Worm (Caenorhabditis elegans) whole organism, late embryonic: ENCODE data around the gene rabr-1.

Experiments used
- C08G9.2 ChIP-seq: sonication (generic microtip); optimal IDR thresholded peaks from 2 replicates; lab custom pipeline; 2016; ENCODE audit warnings: mild to moderate bottlenecking, missing genetic modification characterization, moderate library complexity, missing compliant biosample characterization
- F13H6.1 ChIP-seq: sonication (generic microtip); optimal IDR thresholded peaks from 2 replicates; lab custom pipeline; 2016; ENCODE audit warnings: missing genetic modification characterization, missing compliant biosample characterization
- K02D7.2 ChIP-seq: sonication (generic microtip); optimal IDR thresholded peaks from 2 replicates; lab custom pipeline; 2017; ENCODE audit warnings: mild to moderate bottlenecking, missing genetic modification characterization, missing compliant biosample characterization
- K09A11.1 ChIP-seq: sonication (generic microtip); optimal IDR thresholded peaks from 2 replicates; lab custom pipeline; 2017; ENCODE audit warnings: antibody characterized with exemption, mild to moderate bottlenecking, missing genetic modification characterization, missing compliant biosample characterization; ENCODE audit not compliant: insufficient read depth
- ahr-1 ChIP-seq: sonication (generic microtip); optimal IDR thresholded peaks from 2 replicates; lab custom pipeline; 2016; ENCODE audit warnings: missing genetic modification characterization, missing compliant biosample characterization
- ama-1 ChIP-seq: fragments of 150-350 bp; optimal IDR thresholded peaks from 2 replicates; lab custom pipeline; 2014
- ceh-14 ChIP-seq: sonication (generic microtip); optimal IDR thresholded peaks from 2 replicates; lab custom pipeline; 2016; ENCODE audit warnings: missing genotype, missing genetic modification characterization, missing compliant biosample characterization
- ceh-18 ChIP-seq: sonication (generic microtip); optimal IDR thresholded peaks from 2 replicates; lab custom pipeline; 2016; ENCODE audit warnings: missing genetic modification characterization, missing compliant biosample characterization
- ceh-22 ChIP-seq: sonication (generic microtip); optimal IDR thresholded peaks from 2 replicates; lab custom pipeline; 2017; ENCODE audit warnings: missing biosample characterization, missing genetic modification characterization
- ceh-24 ChIP-seq: sonication (generic microtip); optimal IDR thresholded peaks from 2 replicates; lab custom pipeline; 2016; ENCODE audit warnings: mild to moderate bottlenecking, missing genetic modification characterization, missing compliant biosample characterization
- ceh-30 ChIP-seq: fragments of 150-350 bp; optimal IDR thresholded peaks from 2 replicates; lab custom pipeline; 2014; ENCODE audit warnings: missing biosample characterization, missing genetic modification characterization
- ceh-34 ChIP-seq: sonication (generic microtip); optimal IDR thresholded peaks from 2 replicates; lab custom pipeline; 2016; ENCODE audit warnings: mild to moderate bottlenecking, missing genetic modification characterization, missing compliant biosample characterization
- ceh-45 ChIP-seq: fragments of 200-800 bp; sonication (Bioruptor generic); IDR thresholded peaks from 2 replicates; pipeline ENCODE4 v1.3.6; 2022; ENCODE audit warnings: missing genetic modification reagents, missing genetic modification characterization, missing compliant biosample characterization
- ceh-6 ChIP-seq: fragments of 200-800 bp; sonication (Bioruptor generic); optimal IDR thresholded peaks from 2 replicates; lab custom pipeline; 2018; ENCODE audit warnings: mild to moderate bottlenecking, missing genetic modification characterization, missing compliant biosample characterization
- ceh-9 ChIP-seq: sonication (generic microtip); optimal IDR thresholded peaks from 2 replicates; lab custom pipeline; 2016; ENCODE audit warnings: mild to moderate bottlenecking, missing genetic modification characterization, inconsistent platforms, missing compliant biosample characterization
- dmd-4 ChIP-seq: sonication (generic microtip); optimal IDR thresholded peaks from 2 replicates; lab custom pipeline; 2016; ENCODE audit warnings: borderline replicate concordance, missing genetic modification characterization, missing compliant biosample characterization
- dve-1 ChIP-seq: sonication (generic microtip); optimal IDR thresholded peaks from 2 replicates; lab custom pipeline; 2017; ENCODE audit warnings: antibody characterized with exemption, mild to moderate bottlenecking, missing genetic modification characterization, missing compliant biosample characterization
- elt-2 ChIP-seq: sonication (generic microtip); optimal IDR thresholded peaks from 2 replicates; lab custom pipeline; 2016; ENCODE audit warnings: missing genetic modification reagents, missing genetic modification characterization, missing compliant biosample characterization
- elt-4 ChIP-seq: sonication (generic microtip); optimal IDR thresholded peaks from 2 replicates; lab custom pipeline; 2016; ENCODE audit warnings: missing genetic modification characterization, missing compliant biosample characterization
- ets-4 ChIP-seq: sonication (generic microtip); optimal IDR thresholded peaks from 2 replicates; lab custom pipeline; 2016; ENCODE audit warnings: missing genetic modification characterization, missing compliant biosample characterization
- eyg-1 ChIP-seq: sonication (generic microtip); optimal IDR thresholded peaks from 2 replicates; lab custom pipeline; 2016; ENCODE audit warnings: missing genotype, missing genetic modification characterization, missing compliant biosample characterization
- fax-1 ChIP-seq: sonication (generic microtip); optimal IDR thresholded peaks from 2 replicates; lab custom pipeline; 2016; ENCODE audit warnings: missing genotype, missing genetic modification characterization, missing compliant biosample characterization
- fkh-6 ChIP-seq: sonication (generic microtip); optimal IDR thresholded peaks from 2 replicates; lab custom pipeline; 2016; ENCODE audit warnings: missing genetic modification characterization, missing compliant biosample characterization
- gmeb-2 ChIP-seq: sonication (generic microtip); optimal IDR thresholded peaks from 2 replicates; lab custom pipeline; 2016; ENCODE audit warnings: missing genetic modification characterization, inconsistent platforms, missing compliant biosample characterization
- hlh-30 ChIP-seq: sonication (generic microtip); optimal IDR thresholded peaks from 2 replicates; lab custom pipeline; 2017; ENCODE audit warnings: antibody characterized with exemption, missing genetic modification characterization, missing compliant biosample characterization; ENCODE audit not compliant: insufficient read depth
- hlh-8 ChIP-seq: sonication (generic microtip); optimal IDR thresholded peaks from 2 replicates; lab custom pipeline; 2016; ENCODE audit warnings: missing genotype, missing genetic modification characterization, missing compliant biosample characterization
- lim-6 ChIP-seq: sonication (generic microtip); optimal IDR thresholded peaks from 2 replicates; lab custom pipeline; 2016; ENCODE audit warnings: missing genetic modification characterization, missing compliant biosample characterization
- lin-11 ChIP-seq: fragments of 200-800 bp; sonication (Bioruptor generic); optimal IDR thresholded peaks from 2 replicates; lab custom pipeline; 2018; ENCODE audit warnings: mild to moderate bottlenecking, missing genetic modification characterization, missing compliant biosample characterization
- madf-2 ChIP-seq: sonication (generic microtip); optimal IDR thresholded peaks from 2 replicates; lab custom pipeline; 2017; ENCODE audit warnings: missing genetic modification characterization, missing compliant biosample characterization
- mec-3 ChIP-seq: sonication (generic microtip); optimal IDR thresholded peaks from 2 replicates; lab custom pipeline; 2016; ENCODE audit warnings: borderline replicate concordance, missing genetic modification characterization, missing compliant biosample characterization
- nhr-11 ChIP-seq: fragments of 150-350 bp; optimal IDR thresholded peaks from 2 replicates; lab custom pipeline; 2014; ENCODE audit warnings: missing biosample characterization, missing genetic modification characterization
- npax-4 ChIP-seq: sonication (generic microtip); optimal IDR thresholded peaks from 2 replicates; lab custom pipeline; 2016; ENCODE audit warnings: missing genetic modification characterization, missing compliant biosample characterization
- pag-3 ChIP-seq: sonication (generic microtip); optimal IDR thresholded peaks from 2 replicates; lab custom pipeline; 2016; ENCODE audit warnings: missing compliant biosample characterization, missing genetic modification characterization, borderline replicate concordance
- pat-9 ChIP-seq: fragments of 200-800 bp; sonication (Bioruptor generic); optimal IDR thresholded peaks from 2 replicates; lab custom pipeline; 2018; ENCODE audit warnings: mild to moderate bottlenecking, missing genetic modification characterization, moderate library complexity, missing compliant biosample characterization
- pha-2 ChIP-seq: sonication (generic microtip); optimal IDR thresholded peaks from 2 replicates; lab custom pipeline; 2017; ENCODE audit warnings: mild to moderate bottlenecking, missing genetic modification characterization, missing compliant biosample characterization
- pha-4 ChIP-seq: fragments of 150-350 bp; optimal IDR thresholded peaks from 2 replicates; lab custom pipeline; 2018; ENCODE audit warnings: missing biosample characterization, missing genetic modification reagents, missing genetic modification characterization
- pqm-1 ChIP-seq: sonication (generic microtip); optimal IDR thresholded peaks from 2 replicates; lab custom pipeline; 2016; ENCODE audit warnings: missing genetic modification characterization, missing compliant biosample characterization
- ref-2 ChIP-seq: sonication (generic microtip); optimal IDR thresholded peaks from 2 replicates; lab custom pipeline; 2016; ENCODE audit warnings: missing genetic modification characterization, missing compliant biosample characterization
- sdc-2 ChIP-seq: sonication (generic microtip); optimal IDR thresholded peaks from 2 replicates; lab custom pipeline; 2016; ENCODE audit warnings: missing genotype, missing genetic modification characterization, missing compliant biosample characterization
- sox-2 ChIP-seq: fragments of 200-800 bp; sonication (Bioruptor generic); IDR thresholded peaks from 2 replicates; pipeline ENCODE4 v1.3.6; 2022; ENCODE audit warnings: missing genetic modification reagents, missing genetic modification characterization, missing compliant biosample characterization
- sox-4 ChIP-seq: sonication (generic microtip); optimal IDR thresholded peaks from 2 replicates; lab custom pipeline; 2017; ENCODE audit warnings: mild to moderate bottlenecking, missing genetic modification characterization, inconsistent platforms, missing compliant biosample characterization
- syd-9 ChIP-seq: sonication (generic microtip); optimal IDR thresholded peaks from 2 replicates; lab custom pipeline; 2016; ENCODE audit warnings: mild to moderate bottlenecking, missing genetic modification characterization, moderate library complexity, missing compliant biosample characterization
- tbx-2 ChIP-seq: sonication (generic microtip); optimal IDR thresholded peaks from 2 replicates; lab custom pipeline; 2016; ENCODE audit warnings: missing genetic modification characterization, missing compliant biosample characterization
- tbx-7 ChIP-seq: sonication (generic microtip); optimal IDR thresholded peaks from 2 replicates; lab custom pipeline; 2016; ENCODE audit warnings: missing genotype, missing genetic modification characterization, missing compliant biosample characterization
- unc-42 ChIP-seq: sonication (generic microtip); optimal IDR thresholded peaks from 2 replicates; lab custom pipeline; 2016; ENCODE audit warnings: missing genotype, missing genetic modification characterization, missing compliant biosample characterization
- unc-55 ChIP-seq: sonication (generic microtip); optimal IDR thresholded peaks from 2 replicates; lab custom pipeline; 2017; ENCODE audit warnings: missing biosample characterization, missing genetic modification reagents, missing genetic modification characterization
- unc-86 ChIP-seq: sonication (generic microtip); optimal IDR thresholded peaks from 2 replicates; lab custom pipeline; 2016; ENCODE audit warnings: missing genetic modification characterization, missing compliant biosample characterization
- ztf-16 ChIP-seq: sonication (generic microtip); optimal IDR thresholded peaks from 2 replicates; lab custom pipeline; 2017; ENCODE audit warnings: missing genetic modification characterization, missing compliant biosample characterization

rabr-1 gene

DNA sequence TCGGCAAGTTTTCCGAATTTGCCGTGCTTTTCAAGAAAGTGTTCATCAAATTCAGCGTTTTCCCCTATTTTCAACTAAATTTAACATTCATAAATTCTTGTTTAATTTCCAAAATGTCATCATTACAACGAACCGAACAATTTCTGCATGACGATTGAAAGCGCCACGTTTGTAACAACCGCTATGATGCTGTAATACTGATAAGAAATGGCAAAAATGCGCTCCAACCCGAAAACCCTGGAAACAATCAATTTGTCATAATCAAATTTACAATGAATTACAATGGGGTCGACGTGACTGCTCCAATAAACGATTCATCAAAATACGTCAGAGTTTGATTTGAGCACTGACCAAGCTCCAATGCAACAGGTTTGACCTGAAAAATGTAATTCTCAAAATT is 48.7 kb downstream of the rabr-1 start:
- no peak for TF ChIP-seq ceh-6 (GFP tag; lab: Kevin White, UChicago)
- TF ChIP-seq, all 69 proteins: peak for 0

DNA sequence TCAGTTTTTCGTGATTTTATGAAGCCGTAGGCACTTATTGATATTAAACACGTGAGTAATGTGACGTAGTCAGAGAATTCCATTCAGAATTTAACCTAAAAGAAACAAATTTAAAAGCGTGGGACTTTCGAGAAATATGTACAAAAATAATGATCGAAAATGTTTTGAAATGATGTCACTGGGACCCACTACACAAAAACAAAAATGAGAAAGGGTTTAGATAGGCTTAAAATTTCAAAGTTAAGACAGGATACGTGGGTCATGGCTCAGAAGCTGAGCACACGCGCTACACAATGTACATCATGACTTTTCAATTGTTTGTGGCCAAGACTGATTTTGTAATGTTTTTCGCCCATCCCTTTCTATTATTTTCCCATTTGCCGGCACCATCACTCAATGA is 52.9 kb downstream of the rabr-1 start, which contains the start of gene smvt-1:
TSS of gene smvt-1 (minus strand) at position 101 of the 400 bp plus-strand sequence.
- no peak for TF ChIP-seq ceh-18 (tag; lab: Kevin White, UChicago)
- no peak for TF ChIP-seq elt-4 (tag; lab: Kevin White, UChicago)
- TF ChIP-seq F13H6.1 (tag; lab: Kevin White, UChicago) = no peak
- TF ChIP-seq elt-2 = no peak
- TF ChIP-seq tbx-7 = no peak
- no peak for TF ChIP-seq dmd-4 (tag; lab: Kevin White, UChicago)
- TF ChIP-seq nhr-11 = no peak
- no peak for TF ChIP-seq pqm-1
- TF ChIP-seq fax-1 (tag; lab: Kevin White, UChicago) = no peak
- no peak for TF ChIP-seq madf-2 (tag; lab: Kevin White, UChicago)
- TF ChIP-seq ceh-14 (tag; lab: Kevin White, UChicago) = no peak
- TF ChIP-seq K02D7.2 (tag; lab: Kevin White, UChicago) = no peak

DNA sequence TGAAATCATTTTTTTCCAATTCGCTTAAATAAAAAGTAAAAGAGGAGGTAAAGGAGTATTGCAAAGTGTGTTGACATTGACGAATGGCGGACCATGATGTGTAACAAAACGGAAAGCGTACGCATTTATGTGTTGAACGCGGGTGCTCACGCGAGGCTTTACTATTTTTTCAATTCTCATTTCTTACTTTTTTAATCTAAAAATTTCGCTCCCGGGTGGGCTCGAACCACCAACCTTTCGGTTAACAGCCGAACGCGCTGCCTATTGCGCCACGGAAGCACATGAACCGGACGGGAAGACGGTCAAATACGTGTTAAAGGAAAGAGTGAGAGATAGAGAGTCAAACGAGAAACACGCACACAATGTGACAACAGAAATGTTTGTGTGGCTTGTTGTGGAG is 53.3 kb downstream of the rabr-1 start:
- TF ChIP-seq tbx-7 (peak; percentile 50), ceh-24 (tag; lab: Kevin White, UChicago) (peak; percentile 56), eyg-1 (tag; lab: Kevin White, UChicago) (peak; percentile 79), gmeb-2 (tag; lab: Kevin White, UChicago) (peak; percentile 85), ceh-30 (tag; lab: Kevin White, UChicago) (no peak), sdc-2 (tag; lab: Kevin White, UChicago) (peak; percentile 84), ref-2 (tag; lab: Kevin White, UChicago) (peak; percentile 82), ceh-9 (peak; percentile 64), K02D7.2 (tag; lab: Kevin White, UChicago) (peak; percentile 81), ama-1 (no peak), ztf-16 (tag; lab: Kevin White, UChicago) (peak; percentile 82), ets-4 (tag; lab: Kevin White, UChicago) (peak; percentile 25), unc-42 (tag; lab: Kevin White, UChicago) (peak; percentile 53), fkh-6 (tag; lab: Kevin White, UChicago) (peak; percentile 74), tbx-2 (tag; lab: Kevin White, UChicago) (peak; percentile 79), pha-2 (tag; lab: Kevin White, UChicago) (peak; percentile 88), lim-6 (no peak), elt-4 (tag; lab: Kevin White, UChicago) (peak; percentile 75), syd-9 (tag; lab: Kevin White, UChicago) (peak; percentile 81), ahr-1 (tag; lab: Kevin White, UChicago) (peak; percentile 51), elt-2 (peak; percentile 91), ceh-22 (tag; lab: Kevin White, UChicago) (no peak), pat-9 (tag; lab: Kevin White, UChicago) (peak; percentile 85), K09A11.1 (tag; lab: Kevin White, UChicago) (peak; percentile 71), C08G9.2 (tag; lab: Kevin White, UChicago) (peak; percentile 78), ceh-6 (GFP tag; lab: Kevin White, UChicago) (peak; percentile 88), hlh-30 (tag; lab: Kevin White, UChicago) (no peak), mec-3 (tag; lab: Kevin White, UChicago) (no peak), hlh-8 (tag; lab: Kevin White, UChicago) (peak; percentile 32), pha-4 (tag; lab: Kevin White, UChicago) (no peak), ceh-45 (GFP tag; lab: Robert Waterston, UW) (peak; percentile 73), sox-4 (tag; lab: Kevin White, UChicago) (peak; percentile 69), dmd-4 (tag; lab: Kevin White, UChicago) (peak; percentile 85), ceh-14 (tag; lab: Kevin White, UChicago) (peak; percentile 88), dve-1 (tag; lab: Kevin White, UChicago) (peak; percentile 75), unc-86 (tag; lab: Kevin White, UChicago) (peak; percentile 70), ceh-18 (tag; lab: Kevin White, UChicago) (peak; percentile 83), ceh-34 (tag; lab: Kevin White, UChicago) (peak; percentile 73), F13H6.1 (tag; lab: Kevin White, UChicago) (peak; percentile 54), madf-2 (tag; lab: Kevin White, UChicago) (peak; percentile 85), npax-4 (tag; lab: Kevin White, UChicago) (peak; percentile 47), lin-11 (tag; lab: Kevin White, UChicago) (peak; percentile 83), sox-2 (GFP tag; lab: Robert Waterston, UW) (peak; percentile 68), pag-3 (no peak), unc-55 (GFP tag; lab: Kevin White, UChicago) (no peak)
